Worm (Caenorhabditis elegans) whole organism, mixed stage, embryonic: ENCODE results near the gene cest-26.

Experiments used
- M03D4.4 ChIP-seq: sonication (generic microtip); optimal IDR thresholded peaks from 2 replicates; lab custom pipeline; 2017; ENCODE audit warnings: mild to moderate bottlenecking, missing genetic modification characterization, missing compliant biosample characterization
- bed-3 ChIP-seq: fragments of 200-800 bp; sonication (Bioruptor generic); optimal IDR thresholded peaks from 3 replicates; lab custom pipeline; 2018; ENCODE audit warnings: mild to moderate bottlenecking, missing genetic modification characterization, moderate library complexity, missing compliant biosample characterization
- blmp-1 ChIP-seq: fragments of 150-350 bp; optimal IDR thresholded peaks from 2 replicates; lab custom pipeline; 2014; ENCODE audit warnings: missing biosample characterization, missing genetic modification characterization
- ceh-39 ChIP-seq: fragments of 150-350 bp; optimal IDR thresholded peaks from 2 replicates; lab custom pipeline; 2014; ENCODE audit warnings: missing biosample characterization, missing genetic modification characterization
- ceh-43 ChIP-seq: fragments of 200-800 bp; sonication (Bioruptor generic); optimal IDR thresholded peaks from 2 replicates; lab custom pipeline; 2018; ENCODE audit warnings: mild to moderate bottlenecking, missing genetic modification characterization, moderate library complexity, missing compliant biosample characterization
- ceh-83 ChIP-seq: fragments of 200-800 bp; sonication (Bioruptor generic); optimal IDR thresholded peaks from 2 replicates; lab custom pipeline; 2018; ENCODE audit warnings: mild to moderate bottlenecking, missing genetic modification characterization, missing compliant biosample characterization
- ces-1 ChIP-seq: fragments of 150-350 bp; optimal IDR thresholded peaks from 2 replicates; lab custom pipeline; 2014; ENCODE audit warnings: missing biosample characterization, missing genetic modification reagents, missing genetic modification characterization
- cnd-1 ChIP-seq: fragments of 200-800 bp; sonication (Bioruptor generic); optimal IDR thresholded peaks from 2 replicates; lab custom pipeline; 2018; ENCODE audit warnings: mild to moderate bottlenecking, missing genetic modification characterization, missing compliant biosample characterization
- drap-1 ChIP-seq: fragments of 200-800 bp; sonication (Bioruptor generic); optimal IDR thresholded peaks from 3 replicates; lab custom pipeline; 2018; ENCODE audit warnings: mild to moderate bottlenecking, missing genetic modification characterization, missing compliant biosample characterization
- elt-1 ChIP-seq: sonication (generic microtip); optimal IDR thresholded peaks from 2 replicates; lab custom pipeline; 2017; ENCODE audit warnings: missing genetic modification characterization, mild to moderate bottlenecking, missing compliant biosample characterization, antibody characterized with exemption, moderate library complexity, borderline replicate concordance; ENCODE audit not compliant: insufficient read depth
- elt-3 ChIP-seq: fragments of 150-350 bp; optimal IDR thresholded peaks from 2 replicates; lab custom pipeline; 2014; ENCODE audit warnings: missing biosample characterization, missing genetic modification characterization
- flh-1 ChIP-seq: fragments of 200-800 bp; sonication (Bioruptor generic); optimal IDR thresholded peaks from 2 replicates; lab custom pipeline; 2018; ENCODE audit warnings: mild to moderate bottlenecking, missing genetic modification characterization, moderate library complexity, missing compliant biosample characterization
- ham-2 ChIP-seq: fragments of 200-800 bp; sonication (Bioruptor generic); optimal IDR thresholded peaks from 2 replicates; lab custom pipeline; 2018; ENCODE audit warnings: mild to moderate bottlenecking, missing genetic modification characterization, missing compliant biosample characterization
- hlh-1 ChIP-seq: fragments of 150-350 bp; optimal IDR thresholded peaks from 2 replicates; lab custom pipeline; 2014; ENCODE audit warnings: missing biosample characterization, missing genetic modification reagents, missing genetic modification characterization
- lin-13 ChIP-seq: fragments of 150-350 bp; optimal IDR thresholded peaks from 2 replicates; lab custom pipeline; 2014; ENCODE audit warnings: missing biosample characterization, missing genetic modification characterization
- lin-32 ChIP-seq: fragments of 200-800 bp; sonication (Bioruptor generic); optimal IDR thresholded peaks from 2 replicates; lab custom pipeline; 2018; ENCODE audit warnings: mild to moderate bottlenecking, missing genetic modification characterization, missing compliant biosample characterization
- lsy-2 ChIP-seq: fragments of 150-350 bp; optimal IDR thresholded peaks from 2 replicates; lab custom pipeline; 2014; ENCODE audit warnings: missing biosample characterization, missing genetic modification characterization
- mep-1 ChIP-seq: fragments of 150-350 bp; optimal IDR thresholded peaks from 2 replicates; lab custom pipeline; 2017; ENCODE audit warnings: missing biosample characterization, missing genetic modification reagents, missing genetic modification characterization, inconsistent platforms
- mls-2 ChIP-seq: sonication (generic microtip); optimal IDR thresholded peaks from 2 replicates; lab custom pipeline; 2016; ENCODE audit warnings: mild to moderate bottlenecking, missing genetic modification characterization, moderate library complexity, missing compliant biosample characterization
- nhr-12 ChIP-seq: fragments of 150-350 bp; optimal IDR thresholded peaks from 2 replicates; lab custom pipeline; 2014; ENCODE audit warnings: missing biosample characterization, missing genetic modification characterization
- nhr-2 ChIP-seq: fragments of 150-350 bp; optimal IDR thresholded peaks from 2 replicates; lab custom pipeline; 2014; ENCODE audit warnings: missing biosample characterization, missing genetic modification characterization
- nhr-237 ChIP-seq: fragments of 150-350 bp; optimal IDR thresholded peaks from 2 replicates; lab custom pipeline; 2014; ENCODE audit warnings: missing biosample characterization, missing genetic modification characterization
- nhr-28 ChIP-seq: fragments of 150-350 bp; optimal IDR thresholded peaks from 2 replicates; lab custom pipeline; 2014; ENCODE audit warnings: missing biosample characterization, missing genetic modification characterization
- nhr-76 ChIP-seq: sonication (generic microtip); optimal IDR thresholded peaks from 2 replicates; lab custom pipeline; 2017; ENCODE audit warnings: missing biosample characterization, missing genetic modification characterization
- pha-4 ChIP-seq: fragments of 150-350 bp; optimal IDR thresholded peaks from 2 replicates; lab custom pipeline; 2018; ENCODE audit warnings: missing biosample characterization, missing genetic modification reagents, missing genetic modification characterization
- sem-2 ChIP-seq: fragments of 200-800 bp; sonication (Bioruptor generic); optimal IDR thresholded peaks from 2 replicates; lab custom pipeline; 2018; ENCODE audit warnings: mild to moderate bottlenecking, missing genetic modification characterization, missing compliant biosample characterization
- snpc-4 ChIP-seq: fragments of 150-350 bp; optimal IDR thresholded peaks from 2 replicates; lab custom pipeline; 2014; ENCODE audit warnings: missing biosample characterization, missing genetic modification characterization
- sptf-1 ChIP-seq: sonication (generic microtip); optimal IDR thresholded peaks from 2 replicates; lab custom pipeline; 2017; ENCODE audit warnings: mild to moderate bottlenecking, missing genetic modification characterization, moderate library complexity, missing compliant biosample characterization
- tbx-8 ChIP-seq: fragments of 200-800 bp; sonication (Bioruptor generic); optimal IDR thresholded peaks from 2 replicates; lab custom pipeline; 2018; ENCODE audit warnings: mild to moderate bottlenecking, missing genetic modification characterization, moderate library complexity, missing compliant biosample characterization
- unc-120 ChIP-seq: sonication (generic microtip); optimal IDR thresholded peaks from 2 replicates; lab custom pipeline; 2017; ENCODE audit warnings: missing genetic modification characterization, missing compliant biosample characterization; ENCODE audit not compliant: poor library complexity, severe bottlenecking
- unc-39 ChIP-seq: fragments of 150-350 bp; optimal IDR thresholded peaks from 2 replicates; lab custom pipeline; 2014; ENCODE audit warnings: missing biosample characterization, missing genetic modification characterization
- unc-62 ChIP-seq: fragments of 150-350 bp; optimal IDR thresholded peaks from 2 replicates; lab custom pipeline; 2014; ENCODE audit warnings: missing biosample characterization, missing genetic modification reagents, missing genetic modification characterization
- zip-8 ChIP-seq: fragments of 150-350 bp; optimal IDR thresholded peaks from 2 replicates; lab custom pipeline; 2014; ENCODE audit warnings: missing biosample characterization, missing genetic modification characterization
- ztf-11 ChIP-seq: fragments of 150-350 bp; optimal IDR thresholded peaks from 2 replicates; lab custom pipeline; 2014; ENCODE audit warnings: missing biosample characterization, missing genetic modification characterization

The cest-26 gene

ce11 chrX:4469297-4469816 is 31.9 kb upstream of the cest-26 start, which contains the start of gene asb-2:
Gene asb-2, plus strand, starts transcription at chrX:4469766.
- no peak for TF ChIP-seq nhr-2 (tag; lab: Kevin White, UChicago)
- peak; percentile 39 for TF ChIP-seq ceh-39 (tag; lab: Kevin White, UChicago)
- TF ChIP-seq sptf-1 (tag; lab: Kevin White, UChicago): no peak
- no peak for TF ChIP-seq cnd-1 (tag; lab: Kevin White, UChicago)
- TF ChIP-seq zip-8: no peak
- TF ChIP-seq lin-13: peak; percentile 89
- TF ChIP-seq nhr-237 (tag; lab: Kevin White, UChicago): peak; percentile 77
- TF ChIP-seq ceh-83 (GFP tag; lab: Kevin White, UChicago): no peak
- TF ChIP-seq blmp-1 (tag; lab: Kevin White, UChicago): no peak
- TF ChIP-seq unc-120 (tag; lab: Kevin White, UChicago): peak; percentile 44
- no peak for TF ChIP-seq snpc-4
- TF ChIP-seq mep-1 (tag; lab: Kevin White, UChicago): peak; percentile 95
- TF ChIP-seq lsy-2 (tag; lab: Kevin White, UChicago): peak; percentile 78
- peak; percentile 61 for TF ChIP-seq hlh-1
- peak; percentile 65 for TF ChIP-seq unc-62
- no peak for TF ChIP-seq elt-1 (tag; lab: Kevin White, UChicago)
- peak; percentile 88 for TF ChIP-seq pha-4
- TF ChIP-seq ces-1 (GFP tag; lab: Kevin White, UChicago): peak; percentile 34
- no peak for TF ChIP-seq drap-1 (GFP tag; lab: Kevin White, UChicago)
- TF ChIP-seq ham-2 (GFP tag; lab: Kevin White, UChicago): no peak
- TF ChIP-seq mls-2 (tag; lab: Kevin White, UChicago): no peak
- no peak for TF ChIP-seq ceh-43 (GFP tag; lab: Kevin White, UChicago)
- no peak for TF ChIP-seq nhr-28 (tag; lab: Kevin White, UChicago)
- TF ChIP-seq, all 35 proteins: peak for 10

- TF ChIP-seq sptf-1 (tag; lab: Kevin White, UChicago): no peak
- no peak for TF ChIP-seq nhr-76 (tag; lab: Kevin White, UChicago)
- TF ChIP-seq mep-1 (tag; lab: Kevin White, UChicago): no peak
- no peak for TF ChIP-seq nhr-237 (tag; lab: Kevin White, UChicago)
Observed at ce11 chrX:4466218-4466617, 28.8 kb upstream of the cest-26 start, which contains the start of gene nmur-3. Gene nmur-3, plus strand, starts transcription at chrX:4466518.

- no peak for TF ChIP-seq nhr-12 (tag; lab: Kevin White, UChicago)
- no peak for TF ChIP-seq drap-1 (GFP tag; lab: Kevin White, UChicago)
- no peak for TF ChIP-seq lin-32 (GFP tag; lab: Kevin White, UChicago)
- TF ChIP-seq bed-3 (GFP tag; lab: Kevin White, UChicago): no peak
- no peak for TF ChIP-seq nhr-28 (tag; lab: Kevin White, UChicago)
- TF ChIP-seq pha-4: no peak
- TF ChIP-seq mep-1 (tag; lab: Kevin White, UChicago): no peak
- no peak for TF ChIP-seq unc-39 (tag; lab: Kevin White, UChicago)
- TF ChIP-seq nhr-2 (tag; lab: Kevin White, UChicago): no peak
Observed at ce11 chrX:4464367-4464766, 26.9 kb upstream of the cest-26 start.

ce11 chrX:4462390-4462789 is 24.9 kb upstream of the cest-26 start, which contains the start of gene atg-16.1:
Gene atg-16.1, minus strand, starts transcription at chrX:4462465.
- TF ChIP-seq ces-1 (GFP tag; lab: Kevin White, UChicago): peak; percentile 13
- TF ChIP-seq nhr-2 (tag; lab: Kevin White, UChicago): peak; percentile 3
- peak; percentile 44 for TF ChIP-seq lsy-2 (tag; lab: Kevin White, UChicago)
- no peak for TF ChIP-seq cnd-1 (tag; lab: Kevin White, UChicago)
- peak; percentile 59 for TF ChIP-seq mep-1 (tag; lab: Kevin White, UChicago)

- no peak for TF ChIP-seq lin-32 (GFP tag; lab: Kevin White, UChicago)
- no peak for TF ChIP-seq ceh-43 (GFP tag; lab: Kevin White, UChicago)
- TF ChIP-seq elt-1 (tag; lab: Kevin White, UChicago): no peak
- TF ChIP-seq unc-39 (tag; lab: Kevin White, UChicago): no peak
- TF ChIP-seq snpc-4: no peak
- TF ChIP-seq zip-8: no peak
- TF ChIP-seq cnd-1 (tag; lab: Kevin White, UChicago): peak; percentile 34
- no peak for TF ChIP-seq sem-2 (GFP tag; lab: Kevin White, UChicago)
- no peak for TF ChIP-seq lin-13
- TF ChIP-seq nhr-2 (tag; lab: Kevin White, UChicago): no peak
- TF ChIP-seq ztf-11 (tag; lab: Kevin White, UChicago): no peak
- TF ChIP-seq pha-4: peak; percentile 19
- no peak for TF ChIP-seq ceh-39 (tag; lab: Kevin White, UChicago)
- peak; percentile 33 for TF ChIP-seq mls-2 (tag; lab: Kevin White, UChicago)
- no peak for TF ChIP-seq nhr-28 (tag; lab: Kevin White, UChicago)
- TF ChIP-seq sptf-1 (tag; lab: Kevin White, UChicago): peak; percentile 37
- TF ChIP-seq ceh-83 (GFP tag; lab: Kevin White, UChicago): no peak
- no peak for TF ChIP-seq elt-3 (tag; lab: Kevin White, UChicago)
- no peak for TF ChIP-seq drap-1 (GFP tag; lab: Kevin White, UChicago)
- no peak for TF ChIP-seq bed-3 (GFP tag; lab: Kevin White, UChicago)
- no peak for TF ChIP-seq M03D4.4 (tag; lab: Kevin White, UChicago)
- TF ChIP-seq ces-1 (GFP tag; lab: Kevin White, UChicago): peak; percentile 57
- peak; percentile 50 for TF ChIP-seq hlh-1
- no peak for TF ChIP-seq lsy-2 (tag; lab: Kevin White, UChicago)
- TF ChIP-seq flh-1: no peak
- TF ChIP-seq mep-1 (tag; lab: Kevin White, UChicago): no peak
- no peak for TF ChIP-seq nhr-76 (tag; lab: Kevin White, UChicago)
- no peak for TF ChIP-seq nhr-12 (tag; lab: Kevin White, UChicago)
- no peak for TF ChIP-seq unc-62
- TF ChIP-seq unc-120 (tag; lab: Kevin White, UChicago): peak; percentile 53
- TF ChIP-seq tbx-8 (GFP tag; lab: Kevin White, UChicago): no peak
- TF ChIP-seq blmp-1 (tag; lab: Kevin White, UChicago): no peak
- TF ChIP-seq ham-2 (GFP tag; lab: Kevin White, UChicago): no peak
Observed at ce11 chrX:4457853-4458322, 20.4 kb upstream of the cest-26 start, which contains the start of gene aps-2. Gene aps-2, plus strand, starts transcription at chrX:4458272.
